Fruit fly (Drosophila melanogaster) whole organism, embryonic: Measurements from ENCODE around the gene UQCR-Q.

Source experiments
- CG10431 ChIP-seq: fragments of 200-800 bp; sonication (Bioruptor generic); optimal IDR thresholded peaks from 3 replicates; lab custom pipeline; 2018; ENCODE audit warnings: missing biosample characterization, mild to moderate bottlenecking, missing genetic modification characterization
- CG3065 ChIP-seq: fragments of 200-800 bp; sonication (Bioruptor generic); optimal IDR thresholded peaks from 2 replicates; lab custom pipeline; 2016; ENCODE audit warnings: missing biosample characterization, missing genetic modification characterization
- CG8359 ChIP-seq: fragments of 200-800 bp; sonication (Bioruptor generic); optimal IDR thresholded peaks from 2 replicates; lab custom pipeline; 2017; ENCODE audit warnings: missing biosample characterization, mild to moderate bottlenecking, missing genetic modification characterization, borderline replicate concordance
- Lim3 ChIP-seq: fragments of 200-800 bp; sonication (Bioruptor generic); IDR thresholded peaks from 2 replicates; pipeline ENCODE4 v1.3.6; 2022; ENCODE audit warnings: missing biosample characterization, missing genetic modification characterization
- amos ChIP-seq: fragments of 200-800 bp; sonication (Bioruptor generic); IDR thresholded peaks from 2 replicates; pipeline ENCODE4 v1.3.6; 2022; ENCODE audit warnings: missing biosample characterization, missing genetic modification characterization; ENCODE audit not compliant: partially characterized antibody
- inv ChIP-seq: fragments of 200-800 bp; sonication (Bioruptor generic); IDR thresholded peaks from 2 replicates; pipeline ENCODE4 v1.3.6; 2022; ENCODE audit warnings: missing biosample characterization, missing genetic modification characterization; ENCODE audit not compliant: partially characterized antibody
- knrl ChIP-seq: fragments of 200-800 bp; sonication (Bioruptor generic); IDR thresholded peaks from 3 replicates; pipeline ENCODE4 v1.3.6; 2022; ENCODE audit warnings: missing biosample characterization, missing genetic modification characterization; ENCODE audit not compliant: partially characterized antibody

- TF ChIP-seq inv (GFP tag; lab: Robert Waterston, UW): peak; percentile 92
- peak; percentile 24 for TF ChIP-seq CG3065
- peak; percentile 97 for TF ChIP-seq knrl (GFP tag; lab: Robert Waterston, UW)
- TF ChIP-seq Lim3 (GFP tag; lab: Robert Waterston, UW): no peak
- no peak for TF ChIP-seq CG8359 (GFP tag; lab: Kevin White, UChicago)
- TF ChIP-seq amos: peak; percentile 87
- no peak for TF ChIP-seq CG10431
Measured at dm6 chr3L:17425132-17425713, 49.3 kb upstream of the UQCR-Q start, which contains the start of the genes Sec3 and COX7B.
